Worm (Caenorhabditis elegans): ENCODE data around the gene B0252.3.

Gene B0252.3

DNA sequence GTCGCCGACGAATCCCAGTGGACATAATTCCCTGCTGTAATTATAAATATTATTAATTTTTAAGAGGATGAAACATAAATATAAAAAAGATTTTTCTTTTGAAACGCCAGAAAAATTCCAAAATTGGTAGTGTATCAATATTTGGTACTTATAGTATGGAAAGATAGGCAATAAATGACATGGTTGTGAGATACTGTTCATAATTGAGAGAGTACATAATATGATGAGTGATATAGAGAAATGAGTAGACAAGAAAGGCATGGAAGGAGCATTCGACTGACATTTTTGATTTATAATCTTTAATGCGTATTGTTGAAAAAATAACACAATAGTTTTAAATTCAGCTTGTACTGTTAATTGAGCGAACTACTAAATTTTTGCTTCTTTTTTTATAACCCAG, 10.1 kb downstream of the B0252.3 start, which contains the start of gene C44B7.11:
Gene C44B7.11 (minus strand): TSS at position 34 of the 400 bp plus-strand sequence.
- TF ChIP-seq efl-1 (optimal IDR thresholded peaks at IDR 0.05), result no peak
- TF ChIP-seq efl-1 (GFP tag; optimal IDR thresholded peaks at IDR 0.05 in 1 of 2), result peak in 1 of 2 experiments; percentile 11
- TF ChIP-seq blmp-1 (tag; optimal IDR thresholded peaks at IDR 0.05), result peak; percentile 19
- TF ChIP-seq egl-13 (tag; optimal IDR thresholded peaks at IDR 0.05), result no peak
- TF ChIP-seq mep-1 (tag; optimal IDR thresholded peaks at IDR 0.05), result peak; percentile 5
- no peak for TF ChIP-seq pag-3 (tag; optimal IDR thresholded peaks at IDR 0.05; ENCODE audit: borderline replicate concordance, insufficient read depth)

DNA sequence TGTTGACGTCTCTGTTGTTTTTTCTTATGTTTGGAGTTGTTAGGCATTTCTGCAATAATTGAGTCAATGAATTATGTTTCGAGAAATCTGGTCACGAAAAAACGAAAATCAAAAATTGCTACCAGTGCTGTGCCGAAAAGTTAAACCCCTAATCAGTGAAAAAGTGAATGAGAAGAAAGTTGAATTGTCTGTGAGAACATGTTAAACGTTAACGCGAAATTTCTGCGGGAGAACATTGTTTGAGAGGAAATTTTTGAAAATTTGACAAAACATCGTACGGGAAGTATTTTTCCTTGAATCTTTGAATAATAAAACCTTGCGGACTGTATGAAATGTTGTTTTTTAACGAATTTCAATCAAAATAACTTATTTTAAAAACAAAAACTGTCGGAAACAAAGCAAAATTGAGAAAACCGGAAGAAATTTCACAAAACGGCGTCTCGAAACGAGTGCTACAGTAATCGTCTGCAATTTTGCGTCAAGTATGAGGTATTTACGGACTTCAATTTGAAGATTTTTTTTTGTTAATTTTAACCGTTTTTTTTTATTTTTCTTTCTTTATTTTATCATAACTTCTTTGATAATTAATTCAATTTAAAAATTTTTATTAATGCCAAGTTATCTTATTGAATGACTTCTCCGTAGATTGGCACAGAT, 13.8 kb downstream of the B0252.3 start, which contains the start of gene adal-1:
Gene adal-1 (minus strand): TSS at position 51 of the 657 bp plus-strand sequence.
- TF ChIP-seq ceh-8 (GFP tag; optimal IDR thresholded peaks at IDR 0.05) (no peak), lsy-2 (tag; optimal IDR thresholded peaks at IDR 0.05) (peak in 1 of 2 experiments; percentile 37), blmp-1 (tag; optimal IDR thresholded peaks at IDR 0.05) (peak; percentile 43), efl-3 (GFP tag; optimal IDR thresholded peaks at IDR 0.05) (no peak), nhr-12 (tag; optimal IDR thresholded peaks at IDR 0.05) (no peak), efl-1 (optimal IDR thresholded peaks at IDR 0.05) (peak in 1 of 2 experiments; percentile 20), efl-1 (GFP tag; optimal IDR thresholded peaks at IDR 0.05 in 1 of 2) (peak in 1 of 2 experiments; percentile 81)

DNA sequence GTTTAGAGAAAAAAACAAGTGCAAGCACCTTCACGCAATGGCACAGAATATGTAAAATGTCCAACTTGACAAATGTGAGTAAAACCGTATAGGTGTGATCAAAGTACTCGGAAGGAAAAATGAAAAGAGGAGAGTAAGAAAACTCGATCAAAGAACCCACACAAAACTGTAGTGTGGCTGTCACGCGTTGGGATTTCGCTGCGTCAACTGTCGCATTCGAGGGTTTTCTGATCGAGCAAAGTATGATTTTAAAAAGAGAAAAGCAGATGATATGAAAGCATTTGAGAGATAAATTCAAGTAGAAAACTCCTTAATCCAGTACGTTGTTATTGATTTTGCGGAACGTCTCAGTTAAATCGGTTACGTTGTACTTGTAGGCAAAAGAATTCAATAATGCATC, 15.7 kb downstream of the B0252.3 start:
- no peak for TF ChIP-seq fkh-10 (GFP tag; optimal IDR thresholded peaks at IDR 0.05)
- TF ChIP-seq ceh-88 (GFP tag; IDR thresholded peaks at IDR 0.05), result no peak
- peak; percentile 63 for TF ChIP-seq mep-1 (tag; optimal IDR thresholded peaks at IDR 0.05)
- TF ChIP-seq unc-130 (tag; optimal IDR thresholded peaks at IDR 0.05), result peak; percentile 91
- TF ChIP-seq zip-4 (GFP tag; optimal IDR thresholded peaks at IDR 0.05), result no peak
- TF ChIP-seq zag-1 (tag; optimal IDR thresholded peaks at IDR 0.05), result no peak
- TF ChIP-seq tlp-1 (tag; optimal IDR thresholded peaks at IDR 0.05), result no peak
- no peak for TF ChIP-seq sptf-1 (tag; optimal IDR thresholded peaks at IDR 0.05)
- no peak for TF ChIP-seq C34B4.2 (tag; optimal IDR thresholded peaks at IDR 0.05)
- no peak for TF ChIP-seq lin-15B (tag; optimal IDR thresholded peaks at IDR 0.05)
- no peak for TF ChIP-seq pqm-1 (tag; optimal IDR thresholded peaks at IDR 0.05)
- TF ChIP-seq alr-1 (tag; optimal IDR thresholded peaks at IDR 0.05; ENCODE audit: borderline replicate concordance), result no peak
- peak; percentile 78 for TF ChIP-seq ztf-4 (tag; optimal IDR thresholded peaks at IDR 0.05)
- no peak for TF ChIP-seq hlh-4 (tag; optimal IDR thresholded peaks at IDR 0.05)
- TF ChIP-seq nhr-47 (tag; optimal IDR thresholded peaks at IDR 0.05), result peak; percentile 54
- peak; percentile 47 for TF ChIP-seq pax-3 (tag; optimal IDR thresholded peaks at IDR 0.05)
- TF ChIP-seq jun-1 (tag; optimal IDR thresholded peaks at IDR 0.05), result no peak
- TF ChIP-seq nhr-77 (tag; optimal IDR thresholded peaks at IDR 0.05), result peak; percentile 48
- TF ChIP-seq ces-1 (GFP tag; optimal IDR thresholded peaks at IDR 0.05), result no peak
- no peak for TF ChIP-seq hpl-2 (GFP tag; optimal IDR thresholded peaks at IDR 0.05)
- peak; percentile 63 for TF ChIP-seq nhr-90 (tag; optimal IDR thresholded peaks at IDR 0.05; ENCODE audit: poor library complexity)
- no peak for TF ChIP-seq ama-1 (optimal IDR thresholded peaks at IDR 0.05)
- peak; percentile 69 for TF ChIP-seq nhr-85 (tag)
- peak; percentile 99 for TF ChIP-seq nhr-19 (GFP tag; conservative IDR thresholded peaks at IDR 0.05)
- TF ChIP-seq Y116A8C.19 (tag; optimal IDR thresholded peaks at IDR 0.05; ENCODE audit: borderline replicate concordance), result no peak
- peak; percentile 99 for TF ChIP-seq nhr-20 (tag; optimal IDR thresholded peaks at IDR 0.05)
- TF ChIP-seq mab-9 (GFP tag; IDR thresholded peaks at IDR 0.05), result no peak
- no peak for TF ChIP-seq ceh-63 (GFP tag; optimal IDR thresholded peaks at IDR 0.05)
- no peak for TF ChIP-seq unc-86 (tag; optimal IDR thresholded peaks at IDR 0.05)
- TF ChIP-seq irx-1 (tag; optimal IDR thresholded peaks at IDR 0.05), result no peak
- peak; percentile 47 for TF ChIP-seq lin-13 (GFP tag; optimal IDR thresholded peaks at IDR 0.05)
- no peak for TF ChIP-seq egl-27 (tag; optimal IDR thresholded peaks at IDR 0.05)
- TF ChIP-seq tbx-2 (tag; optimal IDR thresholded peaks at IDR 0.05), result peak; percentile 84
- TF ChIP-seq nhr-12 (tag; optimal IDR thresholded peaks at IDR 0.05), result no peak
- TF ChIP-seq fos-1 (tag; optimal IDR thresholded peaks at IDR 0.05), result no peak
- TF ChIP-seq aly-2 (tag; optimal IDR thresholded peaks at IDR 0.05), result no peak
- peak in 1 of 2 experiments; percentile 91 for TF ChIP-seq mdl-1 (tag; optimal IDR thresholded peaks at IDR 0.05)
- TF ChIP-seq fkh-8 (tag; optimal IDR thresholded peaks at IDR 0.05), result no peak
- peak; percentile 55 for TF ChIP-seq sup-37 (GFP tag; optimal IDR thresholded peaks at IDR 0.05)
- TF ChIP-seq dpl-1 (GFP tag; optimal IDR thresholded peaks at IDR 0.05), result peak; percentile 15 to 46 (median 32)

Measured in whole organism, L1 larva.